Fruit fly (Drosophila melanogaster) whole organism, adult: ENCODE data around the gene E2f1.

ENCODE experiments used
- CG12768 ChIP-seq: fragments of 200-800 bp; sonication (Bioruptor generic); optimal IDR thresholded peaks from 2 replicates; lab custom pipeline; 2017; ENCODE audit warnings: missing biosample characterization, missing genetic modification characterization, mild to moderate bottlenecking, moderate library complexity, missing genetic modification reagents
- Hr96 ChIP-seq: fragments of 200-800 bp; sonication (Bioruptor generic); optimal IDR thresholded peaks from 2 replicates; lab custom pipeline; 2016; ENCODE audit warnings: missing biosample characterization, missing genetic modification characterization
- bab1 ChIP-seq: fragments of 200-800 bp; sonication (Bioruptor generic); optimal IDR thresholded peaks from 3 replicates; lab custom pipeline; 2019; ENCODE audit warnings: missing biosample characterization, mild to moderate bottlenecking, missing genetic modification characterization, moderate library complexity
- pad ChIP-seq: fragments of 200-800 bp; sonication (Bioruptor generic); optimal IDR thresholded peaks from 3 replicates; lab custom pipeline; 2017; ENCODE audit warnings: missing biosample characterization, missing genetic modification characterization, mild to moderate bottlenecking, moderate library complexity, missing genetic modification reagents

- no peak for TF ChIP-seq bab1 (GFP tag; lab: Kevin White, UChicago)
- no peak for TF ChIP-seq Hr96
- no peak for TF ChIP-seq pad (GFP tag; lab: Kevin White, UChicago)
- TF ChIP-seq CG12768 (GFP tag; lab: Kevin White, UChicago) = no peak
Measured at dm6 chr3R:21597877-21598276, 62.8 kb downstream of the E2f1 start.
